Fruit fly (Drosophila melanogaster) whole organism, prepupa: ENCODE results near the gene eIF1.

Experiments
- Blimp-1 ChIP-seq: fragments of 200-800 bp; sonication (Bioruptor generic); optimal IDR thresholded peaks from 3 replicates; lab custom pipeline; 2017; ENCODE audit warnings: missing biosample characterization, missing genetic modification characterization, mild to moderate bottlenecking, moderate library complexity, missing genetic modification reagents
- CG10631 ChIP-seq: fragments of 200-800 bp; sonication (Bioruptor generic); optimal IDR thresholded peaks from 2 replicates; lab custom pipeline; 2016; ENCODE audit warnings: missing biosample characterization, missing genetic modification characterization
- CG10669 ChIP-seq: fragments of 200-800 bp; sonication (Bioruptor generic); optimal IDR thresholded peaks from 3 replicates; lab custom pipeline; 2018; ENCODE audit warnings: missing biosample characterization, mild to moderate bottlenecking, missing genetic modification characterization, moderate library complexity
- CG11294 ChIP-seq: fragments of 200-800 bp; sonication (Bioruptor generic); IDR thresholded peaks from 2 replicates; pipeline ENCODE4 v1.3.6; 2022; ENCODE audit warnings: missing biosample characterization, missing genetic modification characterization
- CG11762 ChIP-seq: fragments of 200-800 bp; sonication (Bioruptor generic); optimal IDR thresholded peaks from 3 replicates; lab custom pipeline; 2016; ENCODE audit warnings: missing biosample characterization, missing genetic modification characterization; ENCODE audit not compliant: insufficient read depth
- CG15336 ChIP-seq: fragments of 200-800 bp; sonication (Bioruptor generic); IDR thresholded peaks from 2 replicates; pipeline ENCODE4 v1.3.6; 2022; ENCODE audit warnings: missing biosample characterization, missing genetic modification characterization
- CG1621 ChIP-seq: fragments of 200-800 bp; sonication (Bioruptor generic); optimal IDR thresholded peaks from 3 replicates; lab custom pipeline; 2018; ENCODE audit warnings: missing biosample characterization, mild to moderate bottlenecking, missing genetic modification characterization
- CG16779 ChIP-seq: fragments of 200-800 bp; sonication (Bioruptor generic); optimal IDR thresholded peaks from 3 replicates; lab custom pipeline; 2017; ENCODE audit warnings: missing biosample characterization, mild to moderate bottlenecking, missing genetic modification characterization
- CG3032 ChIP-seq: fragments of 200-800 bp; optimal IDR thresholded peaks from 2 replicates; lab custom pipeline; 2019; ENCODE audit warnings: missing biosample characterization, mild to moderate bottlenecking, missing genetic modification characterization, moderate library complexity
- CG31627 ChIP-seq: fragments of 200-800 bp; sonication (Bioruptor generic); optimal IDR thresholded peaks from 3 replicates; lab custom pipeline; 2016; ENCODE audit warnings: missing biosample characterization, missing genetic modification characterization
- CG32006 ChIP-seq: fragments of 200-800 bp; sonication (Bioruptor generic); optimal IDR thresholded peaks from 3 replicates; lab custom pipeline; 2017; ENCODE audit warnings: missing biosample characterization, mild to moderate bottlenecking, missing genetic modification characterization
- CG34406 ChIP-seq: fragments of 200-800 bp; sonication (Bioruptor generic); optimal IDR thresholded peaks from 3 replicates; lab custom pipeline; 2016; ENCODE audit warnings: missing biosample characterization, missing genetic modification characterization
- CG3919 ChIP-seq: fragments of 200-800 bp; sonication (Bioruptor generic); optimal IDR thresholded peaks from 3 replicates; lab custom pipeline; 2016; ENCODE audit warnings: missing biosample characterization, missing genetic modification characterization
- CG4318 ChIP-seq: fragments of 200-800 bp; sonication (Bioruptor generic); optimal IDR thresholded peaks from 3 replicates; lab custom pipeline; 2017; ENCODE audit warnings: missing biosample characterization, mild to moderate bottlenecking, missing genetic modification characterization
- CG6163 ChIP-seq: fragments of 200-800 bp; sonication (Bioruptor generic); IDR thresholded peaks from 3 replicates; pipeline ENCODE4 v1.3.6; 2022; ENCODE audit warnings: missing biosample characterization, missing genetic modification characterization
- CG6792 ChIP-seq: fragments of 200-800 bp; sonication (Bioruptor generic); optimal IDR thresholded peaks from 3 replicates; lab custom pipeline; 2016; ENCODE audit warnings: missing biosample characterization, missing genetic modification characterization
- CG6854 ChIP-seq: fragments of 200-800 bp; sonication (Bioruptor generic); optimal IDR thresholded peaks from 2 replicates; lab custom pipeline; 2017; ENCODE audit warnings: missing biosample characterization, mild to moderate bottlenecking, missing genetic modification characterization
- CG7368 ChIP-seq: fragments of 200-800 bp; sonication (Bioruptor generic); optimal IDR thresholded peaks from 3 replicates; lab custom pipeline; 2016; ENCODE audit warnings: missing biosample characterization, missing genetic modification characterization
- CG8119 ChIP-seq: fragments of 200-800 bp; sonication (Bioruptor generic); IDR thresholded peaks from 3 replicates; pipeline ENCODE4 v1.3.6; 2022; ENCODE audit warnings: missing biosample characterization, missing genetic modification characterization
- CG8319 ChIP-seq: fragments of 200-800 bp; sonication (Bioruptor generic); optimal IDR thresholded peaks from 3 replicates; lab custom pipeline; 2016; ENCODE audit warnings: missing biosample characterization, missing genetic modification characterization
- CG8632 ChIP-seq: fragments of 200-800 bp; sonication (Bioruptor generic); optimal IDR thresholded peaks from 3 replicates; lab custom pipeline; 2016; ENCODE audit warnings: missing biosample characterization, missing genetic modification characterization
- Eip78C ChIP-seq: fragments of 200-800 bp; sonication (Bioruptor generic); peaks from one replicate; lab custom pipeline; 2016; ENCODE audit warnings: missing biosample characterization, missing genetic modification characterization
- Eip93F ChIP-seq: fragments of 200-800 bp; sonication (Bioruptor generic); optimal IDR thresholded peaks from 2 replicates; lab custom pipeline; 2016; ENCODE audit warnings: missing biosample characterization, mild to moderate bottlenecking, missing genetic modification characterization
- Ets21C ChIP-seq: fragments of 200-800 bp; sonication (Bioruptor generic); optimal IDR thresholded peaks from 3 replicates; lab custom pipeline; 2016; ENCODE audit warnings: missing biosample characterization, missing genetic modification characterization
- Ets96B ChIP-seq: fragments of 200-800 bp; optimal IDR thresholded peaks from 2 replicates; lab custom pipeline; 2019; ENCODE audit warnings: missing biosample characterization, mild to moderate bottlenecking, missing genetic modification characterization, moderate library complexity
- Gug ChIP-seq: fragments of 200-800 bp; sonication (Bioruptor generic); IDR thresholded peaks from 2 replicates; pipeline ENCODE4 v1.3.6; 2022; ENCODE audit warnings: missing biosample characterization, missing genetic modification characterization
- Hr38 ChIP-seq: sonication (Bioruptor generic); optimal IDR thresholded peaks from 2 replicates; lab custom pipeline; 2016; ENCODE audit warnings: missing biosample characterization, missing genetic modification characterization
- Hr39 ChIP-seq: fragments of 200-800 bp; sonication (Bioruptor generic); optimal IDR thresholded peaks from 2 replicates; lab custom pipeline; 2016; ENCODE audit warnings: missing biosample characterization, missing genetic modification characterization
- Hr4 ChIP-seq: fragments of 200-800 bp; sonication (Bioruptor generic); optimal IDR thresholded peaks from 3 replicates; lab custom pipeline; 2016; ENCODE audit warnings: missing biosample characterization, missing genetic modification characterization
- Lpt ChIP-seq: fragments of 200-800 bp; sonication (Bioruptor generic); optimal IDR thresholded peaks from 3 replicates; lab custom pipeline; 2016; ENCODE audit warnings: missing biosample characterization, missing genetic modification characterization
- Met ChIP-seq: fragments of 200-800 bp; sonication (Bioruptor generic); optimal IDR thresholded peaks from 3 replicates; lab custom pipeline; 2016; ENCODE audit warnings: missing biosample characterization, missing genetic modification characterization
- OdsH ChIP-seq: fragments of 200-800 bp; sonication (Bioruptor generic); optimal IDR thresholded peaks from 3 replicates; lab custom pipeline; 2016; ENCODE audit warnings: missing biosample characterization, missing genetic modification characterization
- Smox ChIP-seq: fragments of 200-800 bp; sonication (Bioruptor generic); optimal IDR thresholded peaks from 3 replicates; lab custom pipeline; 2016; ENCODE audit warnings: missing biosample characterization, missing genetic modification characterization
- Sox102F ChIP-seq: fragments of 200-800 bp; sonication (Bioruptor generic); optimal IDR thresholded peaks from 2 replicates; lab custom pipeline; 2016; ENCODE audit warnings: missing biosample characterization, mild to moderate bottlenecking, missing genetic modification characterization
- Sox14 ChIP-seq: fragments of 200-800 bp; sonication (Bioruptor generic); optimal IDR thresholded peaks from 3 replicates; lab custom pipeline; 2016; ENCODE audit warnings: missing biosample characterization, missing genetic modification characterization
- Sox15 ChIP-seq: fragments of 200-800 bp; sonication (Bioruptor generic); optimal IDR thresholded peaks from 3 replicates; lab custom pipeline; 2016; ENCODE audit warnings: missing biosample characterization, missing genetic modification characterization
- acj6 ChIP-seq: fragments of 200-800 bp; sonication (Bioruptor generic); optimal IDR thresholded peaks from 3 replicates; lab custom pipeline; 2016; ENCODE audit warnings: missing biosample characterization, missing genetic modification characterization
- cyc ChIP-seq: fragments of 200-800 bp; sonication (Bioruptor generic); optimal IDR thresholded peaks from 3 replicates; lab custom pipeline; 2016; ENCODE audit warnings: missing biosample characterization, missing genetic modification characterization
- dac ChIP-seq: fragments of 200-800 bp; sonication (Bioruptor generic); optimal IDR thresholded peaks from 2 replicates; lab custom pipeline; 2017; ENCODE audit warnings: missing biosample characterization, mild to moderate bottlenecking, missing genetic modification characterization
- dsx ChIP-seq: fragments of 200-800 bp; optimal IDR thresholded peaks from 3 replicates; lab custom pipeline; 2019; ENCODE audit warnings: missing biosample characterization, mild to moderate bottlenecking, missing genetic modification characterization, moderate library complexity; ENCODE audit not compliant: poor library complexity, severe bottlenecking
- eg ChIP-seq: fragments of 200-800 bp; sonication (Bioruptor generic); IDR thresholded peaks from 3 replicates; pipeline ENCODE4 v1.3.6; 2022; ENCODE audit warnings: missing biosample characterization, missing genetic modification characterization
- esn ChIP-seq: fragments of 200-800 bp; sonication (Bioruptor generic); optimal IDR thresholded peaks from 2 replicates; lab custom pipeline; 2016; ENCODE audit warnings: missing biosample characterization, mild to moderate bottlenecking, missing genetic modification characterization, moderate library complexity
- fd59A ChIP-seq: fragments of 200-800 bp; sonication (Bioruptor generic); optimal IDR thresholded peaks from 2 replicates; lab custom pipeline; 2017; ENCODE audit warnings: missing biosample characterization, mild to moderate bottlenecking, missing genetic modification characterization, missing genetic modification reagents
- fd85E ChIP-seq: fragments of 200-800 bp; sonication (Bioruptor generic); optimal IDR thresholded peaks from 3 replicates; lab custom pipeline; 2016; ENCODE audit warnings: missing biosample characterization, missing genetic modification characterization
- fkh ChIP-seq: fragments of 200-800 bp; sonication (Bioruptor generic); optimal IDR thresholded peaks from 3 replicates; lab custom pipeline; 2017; ENCODE audit warnings: missing biosample characterization, mild to moderate bottlenecking, missing genetic modification characterization, moderate library complexity
- lz ChIP-seq: fragments of 200-800 bp; sonication (Bioruptor generic); optimal IDR thresholded peaks from 3 replicates; lab custom pipeline; 2016; ENCODE audit warnings: missing biosample characterization, missing genetic modification characterization
- net ChIP-seq: fragments of 200-800 bp; sonication (Bioruptor generic); optimal IDR thresholded peaks from 3 replicates; lab custom pipeline; 2016; ENCODE audit warnings: missing biosample characterization, missing genetic modification characterization
- pdm3 ChIP-seq: fragments of 200-800 bp; sonication (Bioruptor generic); optimal IDR thresholded peaks from 3 replicates; lab custom pipeline; 2016; ENCODE audit warnings: missing biosample characterization, missing genetic modification characterization
- salr ChIP-seq, 2 experiments: fragments of 200-800 bp; sonication (Bioruptor generic); optimal IDR thresholded peaks; 3 replicates each; lab custom pipeline; 2016 to 2018; ENCODE audit warnings: missing biosample characterization in 2 of 2, missing genetic modification characterization in 2 of 2, mild to moderate bottlenecking in 1 of 2
- spab ChIP-seq: fragments of 200-800 bp; sonication (Bioruptor generic); optimal IDR thresholded peaks from 2 replicates; lab custom pipeline; 2017; ENCODE audit warnings: missing biosample characterization, mild to moderate bottlenecking, missing genetic modification characterization, missing genetic modification reagents
- topi ChIP-seq: fragments of 200-800 bp; sonication (Bioruptor generic); optimal IDR thresholded peaks from 3 replicates; lab custom pipeline; 2016; ENCODE audit warnings: missing biosample characterization, missing genetic modification characterization

The eIF1 gene

DNA sequence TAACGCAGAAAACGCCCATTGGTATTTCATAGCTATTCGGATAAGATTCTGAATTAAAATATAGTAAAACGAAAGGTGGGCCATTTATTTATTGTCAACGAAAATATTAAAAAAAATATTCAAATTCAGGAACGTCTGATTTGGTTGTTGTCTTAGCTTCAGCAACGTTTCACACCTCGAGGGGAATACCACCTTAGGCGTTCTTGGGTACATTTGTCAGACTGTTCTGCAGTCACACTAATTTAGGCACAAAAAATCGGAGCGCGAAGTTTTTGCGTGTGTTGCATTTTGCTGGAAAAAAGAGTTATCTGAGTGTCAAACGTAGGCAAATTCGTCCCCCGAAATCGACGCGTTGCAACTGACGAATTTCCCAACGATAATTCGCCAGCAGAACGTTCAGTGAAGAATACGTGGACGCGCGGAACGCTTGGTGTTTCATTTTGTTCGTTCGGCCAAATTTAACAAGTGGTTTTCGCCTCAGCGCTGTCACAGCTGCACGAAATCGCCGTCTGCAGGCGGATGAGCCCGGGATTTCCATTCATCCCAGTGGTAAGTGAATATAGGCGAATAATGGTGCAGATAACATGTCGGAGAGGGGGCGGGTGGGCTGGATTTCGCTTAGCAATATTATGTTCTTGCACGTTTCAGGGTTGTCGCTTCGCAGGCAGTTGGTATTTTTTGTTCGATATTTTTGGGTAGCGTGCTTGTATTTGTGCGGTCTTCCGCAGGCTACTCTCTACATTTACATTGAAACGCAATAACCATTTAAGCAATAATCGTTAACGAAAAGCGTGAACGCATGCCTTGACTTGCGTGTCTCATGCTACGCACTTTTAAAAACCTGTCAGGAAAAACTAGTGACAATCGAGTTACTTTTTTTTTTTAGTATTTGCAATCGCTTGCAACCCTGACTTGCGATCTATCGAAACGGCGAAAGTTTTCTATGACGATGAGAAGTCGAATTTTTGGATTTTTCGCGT is 1.9 kb downstream of the eIF1 start, which contains the start of gene Larp4B:
Gene Larp4B, plus strand, starts transcription at position 99 of the 980 bp plus-strand sequence.
- TF ChIP-seq CG10669 (GFP tag; lab: Kevin White, UChicago) (no peak), lz (GFP tag; lab: Kevin White, UChicago) (peak; percentile 8), Hr4 (GFP tag; lab: Kevin White, UChicago) (no peak), fkh (GFP tag; lab: Kevin White, UChicago) (no peak), Eip93F (GFP tag; lab: Kevin White, UChicago) (no peak), fd59A (GFP tag; lab: Kevin White, UChicago) (no peak), dsx (GFP tag; lab: Kevin White, UChicago) (no peak), CG8632 (GFP tag; lab: Kevin White, UChicago) (no peak), CG7368 (GFP tag; lab: Kevin White, UChicago) (no peak), Lpt (GFP tag; lab: Kevin White, UChicago) (no peak), Sox14 (peak; percentile 43), acj6 (no peak), Hr39 (GFP tag; lab: Kevin White, UChicago) (no peak), cyc (GFP tag; lab: Kevin White, UChicago) (no peak), CG32006 (GFP tag; lab: Kevin White, UChicago) (no peak), dac (no peak), Gug (GFP tag; lab: Robert Waterston, UW) (no peak), CG34406 (GFP tag; lab: Kevin White, UChicago) (no peak), Met (no peak), CG1621 (tag; lab: Kevin White, UChicago) (no peak), topi (GFP tag; lab: Kevin White, UChicago) (no peak), CG8319 (GFP tag; lab: Kevin White, UChicago) (no peak), OdsH (GFP tag; lab: Kevin White, UChicago) (no peak), CG11762 (GFP tag; lab: Kevin White, UChicago) (no peak), CG31627 (GFP tag; lab: Kevin White, UChicago) (peak; percentile 38), CG6163 (GFP tag; lab: Robert Waterston, UW) (no peak), salr (GFP tag; optimal IDR thresholded peaks at IDR 0.05; lab: Kevin White, UChicago) (no peak), Blimp-1 (GFP tag; lab: Kevin White, UChicago) (peak; percentile 41), CG6792 (GFP tag; lab: Kevin White, UChicago) (no peak), eg (no peak), spab (GFP tag; lab: Kevin White, UChicago) (no peak), CG11294 (GFP tag; lab: Robert Waterston, UW) (no peak), CG3032 (tag; lab: Kevin White, UChicago) (no peak), Sox102F (no peak), CG6854 (no peak), Ets21C (no peak), CG4318 (no peak), CG16779 (no peak), pdm3 (GFP tag; lab: Kevin White, UChicago) (no peak), CG15336 (GFP tag; lab: Robert Waterston, UW) (no peak), Ets96B (tag; lab: Kevin White, UChicago) (no peak), esn (GFP tag; lab: Kevin White, UChicago) (peak; percentile 40), Eip78C (GFP tag; lab: Kevin White, UChicago) (peak; percentile 75), fd85E (GFP tag; lab: Kevin White, UChicago) (no peak), net (no peak), Smox (no peak), Sox15 (GFP tag; lab: Kevin White, UChicago) (no peak), CG8119 (no peak), CG3919 (no peak), Hr38 (GFP tag; lab: Kevin White, UChicago) (no peak), CG10631 (GFP tag; lab: Kevin White, UChicago) (no peak)
